Worm (Caenorhabditis elegans): ENCODE results near the gene D1044.7.

D1044.7 gene

DNA sequence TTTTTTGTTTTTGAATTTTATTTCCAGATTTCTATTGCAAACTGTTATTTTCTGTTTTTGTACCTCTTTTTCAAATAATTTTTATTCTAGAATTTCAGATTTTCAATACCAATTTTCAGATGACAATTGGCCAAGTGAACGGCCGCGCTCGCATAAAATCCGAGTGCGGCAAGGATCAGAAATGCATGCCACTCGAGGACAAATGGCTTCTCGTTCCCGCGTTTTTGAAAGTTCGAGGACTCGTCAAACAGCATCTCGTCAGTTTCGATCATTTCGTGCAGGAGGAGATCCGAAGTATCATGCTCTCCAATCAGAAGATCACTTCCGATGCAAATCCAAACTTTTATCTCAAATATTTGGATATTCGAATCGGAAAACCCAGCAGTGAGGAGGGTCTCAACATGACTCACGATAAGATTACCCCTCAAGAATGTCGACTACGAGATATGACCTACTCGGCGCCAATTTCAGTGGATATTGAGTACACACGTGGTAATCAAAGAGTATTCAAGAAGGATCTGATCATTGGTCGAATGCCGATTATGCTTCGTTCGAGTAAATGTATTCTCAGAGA is 48.8 kb upstream of the D1044.7 start, which contains the start of gene rpc-2 (continued):
- TF ChIP-seq B0336.3 (GFP tag; IDR thresholded peaks at IDR 0.05) (peak; percentile 63; the same call in 1 of the 2 replicates), attf-3 (GFP tag; conservative IDR thresholded peaks at IDR 0.05) (no peak), Y79H2A.3 (GFP tag; conservative IDR thresholded peaks at IDR 0.05) (no peak), zfh-2 (GFP tag; conservative IDR thresholded peaks at IDR 0.05) (peak; percentile 43; the same call in 1 of the 2 replicates), him-1 (tag; optimal IDR thresholded peaks at IDR 0.05) (no peak), C06A6.2 (GFP tag; conservative IDR thresholded peaks at IDR 0.05) (0 out of 2 replicates have a peak, but pooled peaks have one; percentile 39), egl-18 (GFP tag; IDR thresholded peaks at IDR 0.05) (no peak), F23B12.7 (tag; optimal IDR thresholded peaks at IDR 0.05; ENCODE audit: insufficient read depth) (no peak), F10E7.11 (tag; optimal IDR thresholded peaks at IDR 0.05) (peak; percentile 18), egl-44 (GFP tag; IDR thresholded peaks at IDR 0.05) (0 out of 2 replicates have a peak, but pooled peaks have one; percentile 57), atf-7 (tag; optimal IDR thresholded peaks at IDR 0.05) (peak; percentile 44), mel-28 (tag; optimal IDR thresholded peaks at IDR 0.05; ENCODE audit: borderline replicate concordance) (no peak), madf-6 (GFP tag; IDR thresholded peaks at IDR 0.05) (peak; percentile 48; the same call in 1 of the 2 replicates), rpc-1 (optimal IDR thresholded peaks at IDR 0.05) (no peak), rpc-1 (tag; optimal IDR thresholded peaks at IDR 0.05) (no peak), D2030.7 (GFP tag; IDR thresholded peaks at IDR 0.05) (no peak), chd-7 (tag; optimal IDR thresholded peaks at IDR 0.05) (peak; percentile 85), F55B11.4 (tag; optimal IDR thresholded peaks at IDR 0.05; ENCODE audit: borderline replicate concordance, insufficient read depth) (no peak), nhr-90 (tag; optimal IDR thresholded peaks at IDR 0.05) (peak; percentile 59), akir-1 (GFP tag; optimal IDR thresholded peaks at IDR 0.05) (no peak), ekl-4 (GFP tag; IDR thresholded peaks at IDR 0.05) (peak; percentile 51), B0035.1 (tag; optimal IDR thresholded peaks at IDR 0.05) (peak; percentile 9), zim-3 (tag; optimal IDR thresholded peaks at IDR 0.05) (no peak)

DNA sequence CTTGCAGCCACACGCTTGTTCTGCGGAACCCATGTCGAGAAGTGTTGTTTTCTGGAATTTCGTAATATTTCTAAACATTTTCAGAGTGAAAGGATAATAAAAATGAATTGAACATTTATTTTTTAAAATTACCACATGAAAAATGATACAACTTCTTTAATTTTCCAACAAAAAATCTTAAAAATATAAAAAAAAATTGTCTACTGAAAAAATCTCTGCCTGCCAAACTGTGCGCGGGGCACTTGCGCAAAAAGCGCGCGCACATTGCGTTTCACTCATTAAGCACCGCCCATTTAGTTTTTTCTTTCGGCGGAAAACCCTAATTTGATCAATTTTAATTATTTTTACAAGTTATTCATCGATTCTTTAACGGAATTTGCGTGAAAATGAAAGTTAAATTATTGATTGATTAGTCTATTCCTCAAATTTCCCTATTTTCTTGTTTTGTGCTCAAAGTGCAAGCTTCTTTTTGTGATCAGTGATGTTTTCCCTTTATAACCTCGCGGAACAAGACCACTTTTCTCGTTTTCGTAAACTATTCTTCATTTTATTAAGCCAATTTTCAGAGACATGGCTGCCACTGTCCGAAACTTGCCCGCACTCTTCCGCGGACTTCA is 46.4 kb upstream of the D1044.7 start, which contains the start of the genes nmad-1 and hach-1:
Gene nmad-1 (minus strand): TSS at position 51 of the 617 bp plus-strand sequence.
Gene hach-1 (plus strand): TSS at position 567 of the 617 bp plus-strand sequence.
- no peak for TF ChIP-seq lsy-27 (tag; optimal IDR thresholded peaks at IDR 0.05; ENCODE audit: borderline replicate concordance, insufficient read depth)
- peak; percentile 5 for TF ChIP-seq him-1 (tag; optimal IDR thresholded peaks at IDR 0.05)
- no peak for TF ChIP-seq nhr-90 (tag; optimal IDR thresholded peaks at IDR 0.05)
- TF ChIP-seq tbx-9 (tag; optimal IDR thresholded peaks at IDR 0.05; ENCODE audit: borderline replicate concordance): no peak
- no peak for TF ChIP-seq hrde-1 (tag; optimal IDR thresholded peaks at IDR 0.05; ENCODE audit: borderline replicate concordance)
- TF ChIP-seq ekl-4 (GFP tag; IDR thresholded peaks at IDR 0.05): peak; percentile 90
- TF ChIP-seq C06A6.2 (GFP tag; conservative IDR thresholded peaks at IDR 0.05): peak; percentile 45; the same call in 1 of the 2 replicates
- no peak for TF ChIP-seq hmg-20 (GFP tag; IDR thresholded peaks at IDR 0.05)
- no peak for TF ChIP-seq unc-62 (GFP tag; optimal IDR thresholded peaks at IDR 0.05)
- TF ChIP-seq ceh-40 (GFP tag; IDR thresholded peaks at IDR 0.05): no peak
- peak; percentile 19 for TF ChIP-seq F10E7.11 (tag; optimal IDR thresholded peaks at IDR 0.05)
- TF ChIP-seq nhr-27 (tag; optimal IDR thresholded peaks at IDR 0.05): no peak
- peak; percentile 67 for TF ChIP-seq B0336.3 (GFP tag; IDR thresholded peaks at IDR 0.05)
- TF ChIP-seq xnd-1 (tag; optimal IDR thresholded peaks at IDR 0.05): peak; percentile 27
- peak; percentile 32; the same call in 1 of the 2 replicates for TF ChIP-seq egrh-3 (GFP tag; IDR thresholded peaks at IDR 0.05)
- TF ChIP-seq ceh-79 (tag; optimal IDR thresholded peaks at IDR 0.05): no peak
- TF ChIP-seq zim-3 (tag; optimal IDR thresholded peaks at IDR 0.05): no peak
- TF ChIP-seq B0261.1 (tag; optimal IDR thresholded peaks at IDR 0.05): no peak
- no peak for TF ChIP-seq cebp-1 (GFP tag; IDR thresholded peaks at IDR 0.05)
- TF ChIP-seq cebp-1 (tag; optimal IDR thresholded peaks at IDR 0.05): peak; percentile 83
- TF ChIP-seq T07F8.4 (tag; optimal IDR thresholded peaks at IDR 0.05): no peak
- TF ChIP-seq repo-1 (tag; optimal IDR thresholded peaks at IDR 0.05): no peak
- TF ChIP-seq zfh-2 (GFP tag; conservative IDR thresholded peaks at IDR 0.05): 0 out of 2 replicates have a peak, but pooled peaks have one; percentile 10
- TF ChIP-seq lin-26 (GFP tag; IDR thresholded peaks at IDR 0.05): 0 out of 2 replicates have a peak, but pooled peaks have one; percentile 41
- peak; percentile 87 for TF ChIP-seq ZK185.1 (tag; optimal IDR thresholded peaks at IDR 0.05; ENCODE audit: poor library complexity, severe bottlenecking)
- 0 out of 2 replicates have a peak, but pooled peaks have one; percentile 12 for TF ChIP-seq ztf-25 (GFP tag; IDR thresholded peaks at IDR 0.05)
- TF ChIP-seq sptf-2 (GFP tag; optimal IDR thresholded peaks at IDR 0.05): no peak
- TF ChIP-seq nhr-179 (tag; optimal IDR thresholded peaks at IDR 0.05): no peak
- no peak for TF ChIP-seq Y56A3A.18 (GFP tag; IDR thresholded peaks at IDR 0.05)
